Worm (Caenorhabditis elegans) whole organism, young adult: Measurements from ENCODE around the gene H27A22.1.
A peak's percentile ranks its signal among the peaks of the same experiment; 100 is the strongest.

ENCODE experiments used
- B0019.2 ChIP-seq: fragments of 200-800 bp; sonication (Bioruptor generic); conservative IDR thresholded peaks from 2 replicates; pipeline ENCODE4 v1.3.6; 2022; ENCODE audit warnings: missing genetic modification reagents, missing genetic modification characterization, missing compliant biosample characterization
- B0035.1 ChIP-seq: sonication (generic microtip); optimal IDR thresholded peaks from 2 replicates; lab custom pipeline; 2016; ENCODE audit warnings: missing genetic modification characterization, mild to moderate bottlenecking, missing compliant biosample characterization, missing genotype, missing genetic modification reagents
- C06A6.2 ChIP-seq: fragments of 200-800 bp; sonication (Bioruptor generic); conservative IDR thresholded peaks from 2 replicates; pipeline ENCODE4 v1.3.6; 2022; ENCODE audit warnings: missing genetic modification characterization, missing compliant biosample characterization
- F22D6.2 ChIP-seq: sonication (generic microtip); optimal IDR thresholded peaks from 2 replicates; lab custom pipeline; 2016; ENCODE audit warnings: mild to moderate bottlenecking, missing genetic modification characterization, missing compliant biosample characterization
- F49E8.2 ChIP-seq: sonication (generic microtip); optimal IDR thresholded peaks from 3 replicates; lab custom pipeline; 2017; ENCODE audit warnings: missing genetic modification characterization, mild to moderate bottlenecking, missing compliant biosample characterization, antibody characterized with exemption, moderate library complexity; ENCODE audit not compliant: insufficient read depth
- F52B5.7 ChIP-seq: sonication (generic microtip); optimal IDR thresholded peaks from 2 replicates; lab custom pipeline; 2016; ENCODE audit warnings: mild to moderate bottlenecking, missing genetic modification characterization, missing compliant biosample characterization
- F57A8.1 ChIP-seq: fragments of 200-800 bp; sonication (Bioruptor generic); optimal IDR thresholded peaks from 2 replicates; lab custom pipeline; 2018; ENCODE audit warnings: mild to moderate bottlenecking, missing genetic modification characterization, moderate library complexity, missing compliant biosample characterization
- K12H6.12 ChIP-seq: fragments of 200-800 bp; sonication (Bioruptor generic); optimal IDR thresholded peaks from 2 replicates; lab custom pipeline; 2018; ENCODE audit warnings: mild to moderate bottlenecking, missing genetic modification characterization, missing compliant biosample characterization
- T26A5.8 ChIP-seq: sonication (generic microtip); optimal IDR thresholded peaks from 2 replicates; lab custom pipeline; 2016; ENCODE audit warnings: missing genetic modification characterization, missing compliant biosample characterization
- Y53G8AR.9 ChIP-seq: fragments of 200-800 bp; sonication (Bioruptor generic); conservative IDR thresholded peaks from 2 replicates; pipeline ENCODE4 v1.3.6; 2022; ENCODE audit warnings: missing genetic modification reagents, missing genetic modification characterization, missing compliant biosample characterization
- Y79H2A.3 ChIP-seq: fragments of 200-800 bp; sonication (Bioruptor generic); conservative IDR thresholded peaks from 2 replicates; pipeline ENCODE4 v1.3.6; 2022; ENCODE audit warnings: missing genetic modification reagents, missing genetic modification characterization, missing compliant biosample characterization
- athp-1 ChIP-seq: sonication (generic microtip); optimal IDR thresholded peaks from 2 replicates; lab custom pipeline; 2017; ENCODE audit warnings: mild to moderate bottlenecking, missing genetic modification characterization, missing compliant biosample characterization
- attf-3 ChIP-seq: fragments of 200-800 bp; sonication (Bioruptor generic); conservative IDR thresholded peaks from 2 replicates; pipeline ENCODE4 v1.3.6; 2022; ENCODE audit warnings: missing genetic modification reagents, missing genetic modification characterization, missing compliant biosample characterization
- ccch-3 ChIP-seq: fragments of 200-800 bp; sonication (Bioruptor generic); optimal IDR thresholded peaks from 2 replicates; lab custom pipeline; 2018; ENCODE audit warnings: mild to moderate bottlenecking, missing genetic modification characterization, missing compliant biosample characterization
- cebp-1 ChIP-seq, 2 experiments: fragments of 200-800 bp in 1 of 2; sonication (Bioruptor generic) in 1 of 2; sonication (generic microtip) in 1 of 2; IDR thresholded peaks in 1 of 2; optimal IDR thresholded peaks in 1 of 2; 2 replicates each; pipeline versions ENCODE4 v1.3.6 to Lab custom; 2017 to 2022; ENCODE audit warnings: missing compliant biosample characterization in 2 of 2, missing genetic modification characterization in 2 of 2, mild to moderate bottlenecking in 1 of 2, missing genetic modification reagents in 1 of 2, moderate library complexity in 1 of 2
- cebp-2 ChIP-seq: fragments of 200-800 bp; sonication (Bioruptor generic); IDR thresholded peaks from 2 replicates; pipeline ENCODE4 v1.3.6; 2022; ENCODE audit warnings: missing genetic modification characterization, missing compliant biosample characterization
- ceh-40 ChIP-seq: fragments of 200-800 bp; sonication (Bioruptor generic); IDR thresholded peaks from 2 replicates; pipeline ENCODE4 v1.3.6; 2022; ENCODE audit warnings: missing genetic modification characterization, missing compliant biosample characterization
- ceh-58 ChIP-seq: fragments of 200-800 bp; sonication (Bioruptor generic); IDR thresholded peaks from 2 replicates; pipeline ENCODE4 v1.3.6; 2022; ENCODE audit warnings: missing genetic modification characterization, missing compliant biosample characterization
- ceh-91 ChIP-seq: fragments of 200-800 bp; sonication (Bioruptor generic); IDR thresholded peaks from 2 replicates; pipeline ENCODE4 v1.3.6; 2022; ENCODE audit warnings: missing genetic modification reagents, missing genetic modification characterization, missing compliant biosample characterization
- egl-18 ChIP-seq: fragments of 200-800 bp; sonication (Bioruptor generic); IDR thresholded peaks from 2 replicates; pipeline ENCODE4 v1.3.6; 2022; ENCODE audit warnings: missing genetic modification reagents, missing genetic modification characterization, missing compliant biosample characterization
- egrh-3 ChIP-seq: fragments of 200-800 bp; sonication (Bioruptor generic); IDR thresholded peaks from 2 replicates; pipeline ENCODE4 v1.3.6; 2022; ENCODE audit warnings: missing genetic modification reagents, missing genetic modification characterization, missing compliant biosample characterization
- ekl-4 ChIP-seq: fragments of 200-800 bp; sonication (Bioruptor generic); IDR thresholded peaks from 2 replicates; pipeline ENCODE4 v1.3.6; 2022; ENCODE audit warnings: missing genetic modification reagents, missing genetic modification characterization, missing compliant biosample characterization
- ets-4 ChIP-seq: fragments of 200-800 bp; sonication (Bioruptor generic); optimal IDR thresholded peaks from 2 replicates; lab custom pipeline; 2018; ENCODE audit warnings: mild to moderate bottlenecking, missing genetic modification characterization, missing compliant biosample characterization
- him-1 ChIP-seq: sonication (generic microtip); optimal IDR thresholded peaks from 2 replicates; lab custom pipeline; 2016; ENCODE audit warnings: missing genotype, missing genetic modification reagents, missing genetic modification characterization, missing compliant biosample characterization
- hlh-26 ChIP-seq: fragments of 200-800 bp; sonication (Bioruptor generic); conservative IDR thresholded peaks from 2 replicates; pipeline ENCODE4 v1.3.6; 2022; ENCODE audit warnings: missing genetic modification reagents, missing genetic modification characterization, missing compliant biosample characterization
- lin-35 ChIP-seq, 3 experiments: fragments of 150-350 bp in 2 of 3; sonication (generic microtip) in 1 of 3; optimal IDR thresholded peaks; 2 replicates each; lab custom pipeline; 2014 to 2018; ENCODE audit warnings: missing biosample characterization in 3 of 3, missing genetic modification characterization in 3 of 3, missing genetic modification reagents in 3 of 3
- lir-1 ChIP-seq: fragments of 200-800 bp; sonication (Bioruptor generic); conservative IDR thresholded peaks from 2 replicates; pipeline ENCODE4 v1.3.6; 2022; ENCODE audit warnings: missing genetic modification reagents, missing genetic modification characterization, missing compliant biosample characterization
- lsl-1 ChIP-seq: fragments of 200-800 bp; sonication (Bioruptor generic); optimal IDR thresholded peaks from 2 replicates; lab custom pipeline; 2018; ENCODE audit warnings: mild to moderate bottlenecking, missing genetic modification characterization, moderate library complexity, missing compliant biosample characterization
- madf-10 ChIP-seq: sonication (generic microtip); optimal IDR thresholded peaks from 2 replicates; lab custom pipeline; 2016; ENCODE audit warnings: mild to moderate bottlenecking, missing genetic modification characterization, missing compliant biosample characterization
- mcd-1 ChIP-seq: fragments of 200-800 bp; sonication (Bioruptor generic); IDR thresholded peaks from 2 replicates; pipeline ENCODE4 v1.3.6; 2022; ENCODE audit warnings: missing genetic modification reagents, missing genetic modification characterization, missing compliant biosample characterization
- mes-4 ChIP-seq: sonication (generic microtip); optimal IDR thresholded peaks from 2 replicates; lab custom pipeline; 2016; ENCODE audit warnings: missing genotype, missing genetic modification characterization, missing compliant biosample characterization
- nhr-179 ChIP-seq: sonication (generic microtip); optimal IDR thresholded peaks from 2 replicates; lab custom pipeline; 2016; ENCODE audit warnings: mild to moderate bottlenecking, missing genetic modification characterization, missing compliant biosample characterization
- nhr-80 ChIP-seq: sonication (generic microtip); optimal IDR thresholded peaks from 2 replicates; lab custom pipeline; 2016; ENCODE audit warnings: missing genetic modification characterization, missing compliant biosample characterization
- rec-8 ChIP-seq, 2 experiments: sonication (generic microtip); optimal IDR thresholded peaks; 2 replicates each; lab custom pipeline; 2016; ENCODE audit warnings: mild to moderate bottlenecking in 2 of 2, missing genetic modification characterization in 2 of 2, missing genetic modification reagents in 2 of 2, missing genotype in 2 of 2, missing biosample characterization in 1 of 2, missing compliant biosample characterization in 1 of 2, moderate library complexity in 1 of 2
- repo-1 ChIP-seq: sonication (generic microtip); optimal IDR thresholded peaks from 2 replicates; lab custom pipeline; 2017; ENCODE audit warnings: mild to moderate bottlenecking, missing genetic modification characterization, missing compliant biosample characterization
- snpc-1.3 ChIP-seq: sonication (generic microtip); optimal IDR thresholded peaks from 2 replicates; lab custom pipeline; 2017; ENCODE audit warnings: missing genetic modification characterization, mild to moderate bottlenecking, missing compliant biosample characterization, antibody characterized with exemption, moderate library complexity, missing genotype, missing genetic modification reagents; ENCODE audit not compliant: insufficient read depth
- snpc-3.4 ChIP-seq: sonication (generic microtip); optimal IDR thresholded peaks from 2 replicates; lab custom pipeline; 2017; ENCODE audit warnings: missing genetic modification characterization, mild to moderate bottlenecking, missing compliant biosample characterization, antibody characterized with exemption, moderate library complexity, missing genotype, missing genetic modification reagents
- tbx-9 ChIP-seq: sonication (generic microtip); optimal IDR thresholded peaks from 2 replicates; lab custom pipeline; 2016; ENCODE audit warnings: borderline replicate concordance, missing genetic modification characterization, inconsistent platforms, missing compliant biosample characterization
- xnd-1 ChIP-seq: sonication (generic microtip); optimal IDR thresholded peaks from 2 replicates; lab custom pipeline; 2016; ENCODE audit warnings: missing genotype, missing genetic modification reagents, missing genetic modification characterization, missing compliant biosample characterization
- zim-3 ChIP-seq: sonication (generic microtip); optimal IDR thresholded peaks from 2 replicates; lab custom pipeline; 2017; ENCODE audit warnings: mild to moderate bottlenecking, missing genetic modification characterization, moderate library complexity, missing compliant biosample characterization
- ztf-18 ChIP-seq: sonication (generic microtip); optimal IDR thresholded peaks from 2 replicates; lab custom pipeline; 2016; ENCODE audit warnings: missing genotype, mild to moderate bottlenecking, missing genetic modification characterization, missing compliant biosample characterization
- ztf-22 ChIP-seq: fragments of 200-800 bp; sonication (Bioruptor generic); optimal IDR thresholded peaks from 2 replicates; lab custom pipeline; 2018; ENCODE audit warnings: mild to moderate bottlenecking, missing genetic modification characterization, moderate library complexity, missing compliant biosample characterization
- ztf-25 ChIP-seq: fragments of 200-800 bp; sonication (Bioruptor generic); IDR thresholded peaks from 2 replicates; pipeline ENCODE4 v1.3.6; 2022; ENCODE audit warnings: missing genetic modification reagents, missing genetic modification characterization, missing compliant biosample characterization
- ztf-3 ChIP-seq: fragments of 200-800 bp; sonication (Bioruptor generic); optimal IDR thresholded peaks from 2 replicates; lab custom pipeline; 2018; ENCODE audit warnings: mild to moderate bottlenecking, missing genetic modification characterization, missing compliant biosample characterization

H27A22.1 gene

DNA sequence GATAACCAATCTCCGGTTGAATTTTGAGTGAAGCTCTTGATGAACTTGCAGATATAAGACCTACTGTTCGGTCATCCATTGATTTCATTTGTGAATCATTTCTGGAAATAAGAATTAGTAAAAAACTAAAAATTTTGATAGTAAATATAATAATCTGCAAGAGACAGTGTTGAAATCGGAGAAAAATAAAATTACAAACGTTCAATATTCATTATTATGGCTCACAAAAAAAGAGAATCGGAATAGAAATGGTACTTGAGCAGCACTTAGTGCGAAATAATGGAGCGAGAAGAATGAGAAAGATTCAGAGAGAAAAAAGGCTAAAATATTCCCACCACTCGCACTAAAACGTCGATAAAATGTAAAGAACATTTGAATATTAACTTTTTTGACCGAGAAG is 26.0 kb upstream of the H27A22.1 start, which contains the start of gene vps-54:
Gene vps-54 (minus strand): TSS at position 101 of the 400 bp plus-strand sequence.
- TF ChIP-seq ccch-3 (GFP tag; lab: Kevin White, UChicago) (no peak), ztf-22 (no peak), mcd-1 (GFP tag; lab: Robert Waterston, UW) (0 out of 2 replicates have a peak, but pooled peaks have one; percentile 9)
- TF ChIP-seq, all 124 proteins: peak for 1

DNA sequence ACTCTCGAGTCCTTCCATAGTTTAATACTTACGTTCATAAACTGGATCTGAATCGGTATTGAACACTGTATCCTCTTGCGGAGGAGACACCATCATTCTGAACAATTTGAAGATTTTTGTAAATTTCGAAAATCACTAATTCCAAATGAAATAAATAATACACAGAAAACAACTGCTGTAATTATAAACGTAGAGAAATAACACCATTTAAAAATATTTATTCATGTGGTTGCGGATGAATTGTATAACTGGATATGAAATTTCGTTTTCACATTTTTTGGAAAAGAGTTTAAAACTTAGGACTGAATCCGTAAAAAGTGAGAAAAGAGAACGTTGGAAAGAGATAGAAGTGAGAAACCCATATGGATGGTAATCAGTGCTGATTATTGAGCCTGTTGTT is 24.1 kb upstream of the H27A22.1 start, which contains the start of gene mics-1:
Gene mics-1 (minus strand): TSS at position 101 of the 400 bp plus-strand sequence.
- TF ChIP-seq Y53G8AR.9 = 0 out of 2 replicates have a peak, but pooled peaks have one; percentile 33
- TF ChIP-seq lir-1 (GFP tag; lab: Robert Waterston, UW) = no peak

DNA sequence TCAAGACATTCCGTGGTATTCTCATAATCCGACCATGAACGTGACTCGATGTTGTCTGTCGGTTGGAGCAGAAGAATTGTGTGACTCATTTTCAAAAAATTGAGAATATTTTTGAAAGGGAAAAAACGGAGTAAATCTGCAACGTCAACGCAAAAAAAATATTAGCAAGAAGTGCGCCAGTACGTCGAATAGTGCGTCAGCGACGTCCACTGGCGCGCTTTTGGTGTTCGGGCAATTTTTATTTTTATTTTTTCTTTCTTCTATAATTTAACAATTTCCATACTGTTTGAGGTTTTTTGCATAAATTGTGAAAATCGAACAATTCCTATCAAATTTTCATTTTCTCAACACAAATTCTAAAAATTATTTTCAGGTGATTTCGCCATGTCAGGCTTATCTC is 23.4 kb upstream of the H27A22.1 start, which contains the start of the genes erh-1 and lpd-9:
Gene erh-1 (minus strand): TSS at position 204 of the 400 bp plus-strand sequence.
Gene lpd-9 (plus strand): TSS at position 368 of the 400 bp plus-strand sequence.
- no peak for TF ChIP-seq F52B5.7 (tag; lab: Kevin White, UChicago)
- TF ChIP-seq nhr-179 (tag; lab: Kevin White, UChicago) = no peak
- no peak for TF ChIP-seq madf-10 (tag; lab: Kevin White, UChicago)
- no peak for TF ChIP-seq ztf-3 (GFP tag; lab: Kevin White, UChicago)
- TF ChIP-seq Y79H2A.3 (GFP tag; lab: Robert Waterston, UW) = no peak
- TF ChIP-seq ekl-4 (GFP tag; lab: Robert Waterston, UW) = peak; percentile 84
- no peak for TF ChIP-seq ceh-91 (GFP tag; lab: Robert Waterston, UW)
- no peak for TF ChIP-seq athp-1 (tag; lab: Kevin White, UChicago)
- TF ChIP-seq zim-3 = no peak
- no peak for TF ChIP-seq him-1 (tag; lab: Kevin White, UChicago)
- no peak for TF ChIP-seq K12H6.12 (tag; lab: Kevin White, UChicago)
- TF ChIP-seq ccch-3 (GFP tag; lab: Kevin White, UChicago) = no peak
- TF ChIP-seq C06A6.2 (GFP tag; lab: Robert Waterston, UW) = no peak
- peak; percentile 57 for TF ChIP-seq snpc-1.3 (tag; lab: Kevin White, UChicago)
- no peak for TF ChIP-seq ceh-58 (GFP tag; lab: Robert Waterston, UW)
- no peak for TF ChIP-seq tbx-9 (tag; lab: Kevin White, UChicago)
- TF ChIP-seq F22D6.2 (tag; lab: Kevin White, UChicago) = peak; percentile 34
- TF ChIP-seq cebp-2 = no peak
- TF ChIP-seq rec-8 (tag; optimal IDR thresholded peaks at IDR 0.05; lab: Kevin White, UChicago) = no peak
- no peak for TF ChIP-seq egrh-3
- TF ChIP-seq cebp-1 (GFP tag; IDR thresholded peaks at IDR 0.05; lab: Robert Waterston, UW) = no peak
- no peak for TF ChIP-seq cebp-1 (tag; optimal IDR thresholded peaks at IDR 0.05; lab: Kevin White, UChicago)
- TF ChIP-seq ceh-40 = no peak
- TF ChIP-seq egl-18 (GFP tag; lab: Robert Waterston, UW) = no peak
- TF ChIP-seq T26A5.8 (tag; lab: Kevin White, UChicago) = no peak
- peak; percentile 41 for TF ChIP-seq xnd-1
- TF ChIP-seq lin-35 (GFP tag; optimal IDR thresholded peaks at IDR 0.05; lab: Kevin White, UChicago) = peak in 1 of 3 experiments; percentile 84
- TF ChIP-seq nhr-80 = peak; percentile 46
- TF ChIP-seq hlh-26 (GFP tag; lab: Robert Waterston, UW) = no peak
- TF ChIP-seq snpc-3.4 (tag; lab: Kevin White, UChicago) = peak; percentile 73
- peak; percentile 60 for TF ChIP-seq lsl-1 (GFP tag; lab: Kevin White, UChicago)
- TF ChIP-seq attf-3 (GFP tag; lab: Robert Waterston, UW) = peak; percentile 44; the same call in 1 of the 2 replicates
- TF ChIP-seq repo-1 (tag; lab: Kevin White, UChicago) = peak; percentile 70
- no peak for TF ChIP-seq B0019.2 (GFP tag; lab: Robert Waterston, UW)
- TF ChIP-seq B0035.1 (tag; lab: Kevin White, UChicago) = no peak
- TF ChIP-seq mes-4 (tag; lab: Kevin White, UChicago) = no peak
- TF ChIP-seq ztf-25 = no peak
- TF ChIP-seq ztf-18 (tag; lab: Kevin White, UChicago) = peak; percentile 98
- TF ChIP-seq ets-4 = no peak
- TF ChIP-seq F49E8.2 (tag; lab: Kevin White, UChicago) = no peak
- peak; percentile 87 for TF ChIP-seq Y53G8AR.9
- no peak for TF ChIP-seq F57A8.1
